Fruit fly (Drosophila melanogaster): ENCODE data around the gene bip1.

Gene bip1

dm6 chr3L:8091650-8092068 lies 33.1 kb upstream of the bip1 start, which contains the start of gene CG7565 (continued):
- peak; percentile 28 for TF ChIP-seq HmgD (GFP tag; optimal IDR thresholded peaks at IDR 0.05)
- no peak for TF ChIP-seq Hey (tag; optimal IDR thresholded peaks at IDR 0.05)
- TF ChIP-seq CG11247 (GFP tag; IDR thresholded peaks at IDR 0.05): peak; percentile 35; the same call in 1 of the 2 replicates
- peak; percentile 84 for TF ChIP-seq lab (GFP tag; optimal IDR thresholded peaks at IDR 0.05)
- no peak for TF ChIP-seq Tbp (GFP tag; optimal IDR thresholded peaks at IDR 0.05)
- TF ChIP-seq Lim3 (GFP tag; IDR thresholded peaks at IDR 0.05): no peak
- peak; percentile 88 for TF ChIP-seq CG15514 (GFP tag; optimal IDR thresholded peaks at IDR 0.05)
- peak; percentile 45; the same call in 1 of the 3 replicates for TF ChIP-seq Dbx (GFP tag; IDR thresholded peaks at IDR 0.05)
- no peak for TF ChIP-seq Lhr (GFP tag; optimal IDR thresholded peaks at IDR 0.05)
- TF ChIP-seq Ets97D (GFP tag; optimal IDR thresholded peaks at IDR 0.05): peak; percentile 81
- no peak for TF ChIP-seq CG15011 (GFP tag; optimal IDR thresholded peaks at IDR 0.05)
- TF ChIP-seq CG10209 (GFP tag; optimal IDR thresholded peaks at IDR 0.05): peak; percentile 49
- peak; percentile 77 for TF ChIP-seq her (GFP tag; optimal IDR thresholded peaks at IDR 0.05)
- TF ChIP-seq Dek (tag; optimal IDR thresholded peaks at IDR 0.05): peak; percentile 2
- TF ChIP-seq Optix (GFP tag; IDR thresholded peaks at IDR 0.05): no peak
- TF ChIP-seq BEAF-32 (GFP tag; optimal IDR thresholded peaks at IDR 0.05): peak; percentile 55
- 0 out of 3 replicates have a peak, but pooled peaks have one; percentile 5 for TF ChIP-seq otp (GFP tag; IDR thresholded peaks at IDR 0.05)
- no peak for TF ChIP-seq CG11093 (GFP tag; IDR thresholded peaks at IDR 0.05)
- peak; percentile 23 for TF ChIP-seq phol (tag; optimal IDR thresholded peaks at IDR 0.05)
- no peak for TF ChIP-seq E2f1 (GFP tag; IDR thresholded peaks at IDR 0.05)
- peak; percentile 43 for TF ChIP-seq ash1 (GFP tag; optimal IDR thresholded peaks at IDR 0.05)
- no peak for TF ChIP-seq Max (GFP tag; optimal IDR thresholded peaks at IDR 0.05)
- peak; percentile 23 for TF ChIP-seq CG12391 (tag; optimal IDR thresholded peaks at IDR 0.05)
- TF ChIP-seq HLH54F (GFP tag; optimal IDR thresholded peaks at IDR 0.05): peak; percentile 55
- peak in 1 of 2 experiments; percentile 78 for TF ChIP-seq Eip74EF (GFP tag; optimal IDR thresholded peaks at IDR 0.05)
- TF ChIP-seq lola (GFP tag; optimal IDR thresholded peaks at IDR 0.05): no peak
- TF ChIP-seq CG9817 (tag; optimal IDR thresholded peaks at IDR 0.05): no peak
- TF ChIP-seq salm (tag; optimal IDR thresholded peaks at IDR 0.05): peak; percentile 24
- peak; percentile 36 for TF ChIP-seq Deaf1 (tag; optimal IDR thresholded peaks at IDR 0.05)
- TF ChIP-seq pho (GFP tag; optimal IDR thresholded peaks at IDR 0.05): peak; percentile 65
- peak; percentile 81 for TF ChIP-seq pzg (GFP tag; optimal IDR thresholded peaks at IDR 0.05)
- TF ChIP-seq so (GFP tag; IDR thresholded peaks at IDR 0.05): peak; percentile 60; the same call in 1 of the 3 replicates
- no peak for TF ChIP-seq sc (optimal IDR thresholded peaks at IDR 0.05)
- no peak for TF ChIP-seq sc (GFP tag; optimal IDR thresholded peaks at IDR 0.05)
- TF ChIP-seq CG32532 (GFP tag; IDR thresholded peaks at IDR 0.05): peak; percentile 49
- TF ChIP-seq CG3281 (GFP tag; optimal IDR thresholded peaks at IDR 0.05): peak; percentile 66
- TF ChIP-seq NfI (GFP tag; optimal IDR thresholded peaks at IDR 0.05): peak; percentile 65
- peak; percentile 41 for TF ChIP-seq scrt (GFP tag; optimal IDR thresholded peaks at IDR 0.05)
- TF ChIP-seq CG34422 (GFP tag; IDR thresholded peaks at IDR 0.05): peak; percentile 53; the same call in 1 of the 3 replicates
- no peak for TF ChIP-seq repo (GFP tag; optimal IDR thresholded peaks at IDR 0.05)
- no peak for TF ChIP-seq ac (GFP tag; optimal IDR thresholded peaks at IDR 0.05)
- no peak for TF ChIP-seq Ssrp (tag; optimal IDR thresholded peaks at IDR 0.05)
- TF ChIP-seq hbn (GFP tag; IDR thresholded peaks at IDR 0.05; ENCODE audit: partially characterized antibody): 0 out of 2 replicates have a peak, but pooled peaks have one; percentile 32
- no peak for TF ChIP-seq Nf-YC (tag; optimal IDR thresholded peaks at IDR 0.05)
- TF ChIP-seq pros (GFP tag; optimal IDR thresholded peaks at IDR 0.05): no peak
- no peak for TF ChIP-seq CG31224 (GFP tag; IDR thresholded peaks at IDR 0.05)
- peak; percentile 69 for TF ChIP-seq CG12659 (GFP tag; optimal IDR thresholded peaks at IDR 0.05)
- TF ChIP-seq CG1024 (GFP tag; IDR thresholded peaks at IDR 0.05): no peak
- TF ChIP-seq CG2712 (tag; optimal IDR thresholded peaks at IDR 0.05): peak; percentile 12
- TF ChIP-seq Mes4 (GFP tag; optimal IDR thresholded peaks at IDR 0.05): no peak
